Fruit fly (Drosophila melanogaster) whole organism, embryonic: ENCODE measurements around the gene CG6830.

Experiments
- CG10209 ChIP-seq: fragments of 200-800 bp; sonication (Bioruptor generic); optimal IDR thresholded peaks from 3 replicates; lab custom pipeline; 2017; ENCODE audit warnings: missing biosample characterization, mild to moderate bottlenecking, missing genetic modification characterization, missing genetic modification reagents
- CG11247 ChIP-seq: fragments of 200-800 bp; sonication (Bioruptor generic); IDR thresholded peaks from 2 replicates; pipeline ENCODE4 v1.3.6; 2022; ENCODE audit warnings: missing biosample characterization, missing genetic modification characterization
- CG12104 ChIP-seq: fragments of 200-800 bp; sonication (Bioruptor generic); optimal IDR thresholded peaks from 3 replicates; lab custom pipeline; 2016; ENCODE audit warnings: missing biosample characterization, missing genetic modification characterization
- CG12155 ChIP-seq: fragments of 200-800 bp; sonication (Bioruptor generic); optimal IDR thresholded peaks from 3 replicates; lab custom pipeline; 2016; ENCODE audit warnings: missing biosample characterization, missing genetic modification characterization
- CG12744 ChIP-seq: fragments of 200-800 bp; sonication (Bioruptor generic); optimal IDR thresholded peaks from 2 replicates; lab custom pipeline; 2016; ENCODE audit warnings: missing biosample characterization, missing genetic modification characterization
- CG13287 ChIP-seq: fragments of 200-800 bp; sonication (Bioruptor generic); IDR thresholded peaks from 2 replicates; pipeline ENCODE4 v1.3.6; 2022; ENCODE audit warnings: missing biosample characterization, missing genetic modification characterization; ENCODE audit not compliant: partially characterized antibody
- CG14050 ChIP-seq: fragments of 200-800 bp; sonication (Bioruptor generic); IDR thresholded peaks from 3 replicates; pipeline ENCODE4 v1.3.6; 2022; ENCODE audit warnings: missing biosample characterization, missing genetic modification characterization
- CG1647 ChIP-seq: fragments of 200-800 bp; sonication (Bioruptor generic); optimal IDR thresholded peaks from 3 replicates; lab custom pipeline; 2016; ENCODE audit warnings: missing biosample characterization, missing genetic modification characterization
- CG17186 ChIP-seq: fragments of 200-800 bp; sonication (Bioruptor generic); optimal IDR thresholded peaks from 3 replicates; lab custom pipeline; 2017; ENCODE audit warnings: missing biosample characterization, missing genetic modification reagents, missing genetic modification characterization
- CG17829 ChIP-seq: fragments of 200-800 bp; optimal IDR thresholded peaks from 2 replicates; lab custom pipeline; 2019; ENCODE audit warnings: missing biosample characterization, mild to moderate bottlenecking, missing genetic modification characterization, moderate library complexity
- CG2120 ChIP-seq: fragments of 200-800 bp; sonication (Bioruptor generic); optimal IDR thresholded peaks from 3 replicates; lab custom pipeline; 2016; ENCODE audit warnings: missing biosample characterization, missing genetic modification characterization
- CG2199 ChIP-seq: fragments of 200-800 bp; sonication (Bioruptor generic); IDR thresholded peaks from 3 replicates; pipeline ENCODE4 v1.3.6; 2022; ENCODE audit warnings: missing biosample characterization, missing genetic modification characterization
- CG30431 ChIP-seq: fragments of 200-800 bp; sonication (Bioruptor generic); optimal IDR thresholded peaks from 2 replicates; lab custom pipeline; 2017; ENCODE audit warnings: missing biosample characterization, missing genetic modification characterization
- CG31441 ChIP-seq: fragments of 200-800 bp; sonication (Bioruptor generic); IDR thresholded peaks from 2 replicates; pipeline ENCODE4 v1.3.6; 2022; ENCODE audit warnings: missing biosample characterization, missing genetic modification characterization
- CG32767 ChIP-seq: fragments of 200-800 bp; sonication (Bioruptor generic); IDR thresholded peaks from 2 replicates; pipeline ENCODE4 v1.3.6; 2022; ENCODE audit warnings: missing biosample characterization, missing genetic modification characterization
- CG3407 ChIP-seq: fragments of 200-800 bp; sonication (Bioruptor generic); optimal IDR thresholded peaks from 2 replicates; lab custom pipeline; 2018; ENCODE audit warnings: missing biosample characterization, mild to moderate bottlenecking, missing genetic modification characterization
- CG3847 ChIP-seq: fragments of 200-800 bp; sonication (Bioruptor generic); IDR thresholded peaks from 2 replicates; pipeline ENCODE4 v1.3.6; 2022; ENCODE audit warnings: missing biosample characterization, missing genetic modification characterization
- CG4404 ChIP-seq: fragments of 200-800 bp; sonication (Bioruptor generic); IDR thresholded peaks from 2 replicates; pipeline ENCODE4 v1.3.6; 2022; ENCODE audit warnings: missing biosample characterization, missing genetic modification characterization
- CG6254 ChIP-seq: fragments of 200-800 bp; sonication (Bioruptor generic); optimal IDR thresholded peaks from 3 replicates; lab custom pipeline; 2017; ENCODE audit warnings: mild to moderate bottlenecking, missing biosample characterization, missing genetic modification reagents, missing genetic modification characterization
- CG7357 ChIP-seq: fragments of 200-800 bp; sonication (Bioruptor generic); IDR thresholded peaks from 3 replicates; pipeline ENCODE4 v1.3.6; 2022; ENCODE audit warnings: missing biosample characterization, missing genetic modification characterization
- CG9215 ChIP-seq: fragments of 200-800 bp; sonication (Bioruptor generic); IDR thresholded peaks from 2 replicates; pipeline ENCODE4 v1.3.6; 2022; ENCODE audit warnings: missing biosample characterization, missing genetic modification characterization
- CG9797 ChIP-seq: fragments of 200-800 bp; sonication (Bioruptor generic); optimal IDR thresholded peaks from 3 replicates; lab custom pipeline; 2018; ENCODE audit warnings: missing biosample characterization, mild to moderate bottlenecking, missing genetic modification characterization
- Camta ChIP-seq: fragments of 200-800 bp; sonication (Bioruptor generic); optimal IDR thresholded peaks from 2 replicates; lab custom pipeline; 2016; ENCODE audit warnings: missing biosample characterization, missing genetic modification characterization
- D19B ChIP-seq: fragments of 200-800 bp; sonication (Bioruptor generic); optimal IDR thresholded peaks from 2 replicates; lab custom pipeline; 2017; ENCODE audit warnings: missing biosample characterization, mild to moderate bottlenecking, missing genetic modification characterization
- Ets65A ChIP-seq: fragments of 200-800 bp; sonication (Bioruptor generic); peaks from one replicate; lab custom pipeline; 2016; ENCODE audit warnings: missing biosample characterization, missing genetic modification characterization
- Ets97D ChIP-seq: fragments of 200-800 bp; sonication (Bioruptor generic); optimal IDR thresholded peaks from 3 replicates; lab custom pipeline; 2016; ENCODE audit warnings: missing biosample characterization, missing genetic modification characterization
- Neu2 ChIP-seq: fragments of 200-800 bp; sonication (Bioruptor generic); optimal IDR thresholded peaks from 3 replicates; lab custom pipeline; 2016; ENCODE audit warnings: missing biosample characterization, missing genetic modification characterization, borderline replicate concordance
- Scr ChIP-seq: fragments of 200-800 bp; sonication (Bioruptor generic); IDR thresholded peaks from 2 replicates; pipeline ENCODE4 v1.3.6; 2022; ENCODE audit warnings: missing biosample characterization, missing genetic modification characterization; ENCODE audit not compliant: partially characterized antibody
- Side ChIP-seq: fragments of 200-800 bp; sonication (Bioruptor generic); optimal IDR thresholded peaks from 2 replicates; lab custom pipeline; 2016; ENCODE audit warnings: missing biosample characterization, missing genetic modification characterization
- Sin3A ChIP-seq: fragments of >200 bp; optimal IDR thresholded peaks from 2 replicates; lab custom pipeline; 2018
- Spps ChIP-seq: fragments of 200-800 bp; sonication (Bioruptor generic); optimal IDR thresholded peaks from 2 replicates; lab custom pipeline; 2018; ENCODE audit warnings: missing biosample characterization, mild to moderate bottlenecking, missing genetic modification characterization
- Stat92E ChIP-seq, 3 experiments: fragments of >200 bp in 2 of 3; fragments of 200-800 bp in 1 of 3; sonication (Bioruptor generic) in 1 of 3; optimal IDR thresholded peaks; 2 replicates each; lab custom pipeline; 2017 to 2019; ENCODE audit warnings: missing biosample characterization in 3 of 3, missing genetic modification characterization in 3 of 3, mild to moderate bottlenecking in 1 of 3, moderate library complexity in 1 of 3
- aop ChIP-seq: fragments of 200-800 bp; sonication (Bioruptor generic); IDR thresholded peaks from 2 replicates; pipeline ENCODE4 v1.3.6; 2022; ENCODE audit warnings: missing biosample characterization, missing genetic modification characterization
- danr ChIP-seq: fragments of 200-800 bp; sonication (Bioruptor generic); IDR thresholded peaks from 2 replicates; pipeline ENCODE4 v1.3.6; 2022; ENCODE audit warnings: missing biosample characterization, missing genetic modification characterization
- dmrt99B ChIP-seq: fragments of 200-800 bp; sonication (Bioruptor generic); optimal IDR thresholded peaks from 2 replicates; lab custom pipeline; 2018; ENCODE audit warnings: missing biosample characterization, mild to moderate bottlenecking, missing genetic modification characterization, moderate library complexity
- grau ChIP-seq: fragments of 200-800 bp; optimal IDR thresholded peaks from 3 replicates; lab custom pipeline; 2019; ENCODE audit warnings: missing biosample characterization, mild to moderate bottlenecking, missing genetic modification characterization, moderate library complexity
- grn ChIP-seq: fragments of 200-800 bp; sonication (Bioruptor generic); optimal IDR thresholded peaks from 3 replicates; lab custom pipeline; 2017; ENCODE audit warnings: missing biosample characterization, missing genetic modification characterization
- jigr1 ChIP-seq: fragments of 200-800 bp; sonication (Bioruptor generic); IDR thresholded peaks from 3 replicates; pipeline ENCODE4 v1.3.6; 2022; ENCODE audit warnings: missing biosample characterization, missing genetic modification characterization
- knrl ChIP-seq: fragments of 200-800 bp; sonication (Bioruptor generic); IDR thresholded peaks from 3 replicates; pipeline ENCODE4 v1.3.6; 2022; ENCODE audit warnings: missing biosample characterization, missing genetic modification characterization; ENCODE audit not compliant: partially characterized antibody
- lmd ChIP-seq: fragments of 200-800 bp; sonication (Bioruptor generic); IDR thresholded peaks from 2 replicates; pipeline ENCODE4 v1.3.6; 2022; ENCODE audit warnings: missing biosample characterization, missing genetic modification characterization
- maf-S ChIP-seq: fragments of 200-800 bp; sonication (Bioruptor generic); optimal IDR thresholded peaks from 2 replicates; lab custom pipeline; 2016; ENCODE audit warnings: missing biosample characterization, missing genetic modification characterization
- odd ChIP-seq: fragments of 200-800 bp; sonication (Bioruptor generic); optimal IDR thresholded peaks from 2 replicates; lab custom pipeline; 2017; ENCODE audit warnings: missing biosample characterization, mild to moderate bottlenecking, missing genetic modification characterization
- pita ChIP-seq: fragments of 200-800 bp; sonication (Bioruptor generic); optimal IDR thresholded peaks from 2 replicates; lab custom pipeline; 2017; ENCODE audit warnings: missing biosample characterization, mild to moderate bottlenecking, missing genetic modification characterization
- pnt ChIP-seq: fragments of 200-800 bp; sonication (Bioruptor generic); optimal IDR thresholded peaks from 3 replicates; lab custom pipeline; 2016; ENCODE audit warnings: missing biosample characterization, missing genetic modification characterization
- sc ChIP-seq, 3 experiments: fragments of >200 bp in 2 of 3; fragments of 200-800 bp in 1 of 3; sonication (Bioruptor generic) in 1 of 3; optimal IDR thresholded peaks; 2 replicates in 2 of 3; 3 replicates in 1 of 3; lab custom pipeline; 2017; ENCODE audit warnings: mild to moderate bottlenecking in 1 of 3, missing biosample characterization in 1 of 3, missing genetic modification characterization in 1 of 3, missing genetic modification reagents in 1 of 3
- scrt ChIP-seq: fragments of 200-800 bp; sonication (Bioruptor generic); optimal IDR thresholded peaks from 2 replicates; lab custom pipeline; 2018; ENCODE audit warnings: missing biosample characterization, mild to moderate bottlenecking, missing genetic modification characterization, moderate library complexity
- sna ChIP-seq: fragments of 200-800 bp; sonication (Bioruptor generic); IDR thresholded peaks from 2 replicates; pipeline ENCODE4 v1.3.6; 2022; ENCODE audit warnings: missing biosample characterization, missing genetic modification characterization; ENCODE audit not compliant: partially characterized antibody
- tll ChIP-seq, 2 experiments: fragments of 200-800 bp in 1 of 2; fragments of >200 bp in 1 of 2; sonication (Bioruptor generic) in 1 of 2; optimal IDR thresholded peaks; 2 replicates each; lab custom pipeline; 2017 to 2019; ENCODE audit warnings: missing biosample characterization in 2 of 2, missing genetic modification characterization in 2 of 2, mild to moderate bottlenecking in 1 of 2, moderate library complexity in 1 of 2
- ttk ChIP-seq: fragments of 200-800 bp; sonication (Bioruptor generic); IDR thresholded peaks from 2 replicates; pipeline ENCODE4 v2.1.2; 2022; ENCODE audit warnings: missing biosample characterization, missing genetic modification characterization
- vnd ChIP-seq: fragments of 200-800 bp; sonication (Bioruptor generic); IDR thresholded peaks from 3 replicates; pipeline ENCODE4 v1.3.6; 2022; ENCODE audit warnings: missing biosample characterization, missing genetic modification characterization; ENCODE audit not compliant: partially characterized antibody

The CG6830 gene

DNA sequence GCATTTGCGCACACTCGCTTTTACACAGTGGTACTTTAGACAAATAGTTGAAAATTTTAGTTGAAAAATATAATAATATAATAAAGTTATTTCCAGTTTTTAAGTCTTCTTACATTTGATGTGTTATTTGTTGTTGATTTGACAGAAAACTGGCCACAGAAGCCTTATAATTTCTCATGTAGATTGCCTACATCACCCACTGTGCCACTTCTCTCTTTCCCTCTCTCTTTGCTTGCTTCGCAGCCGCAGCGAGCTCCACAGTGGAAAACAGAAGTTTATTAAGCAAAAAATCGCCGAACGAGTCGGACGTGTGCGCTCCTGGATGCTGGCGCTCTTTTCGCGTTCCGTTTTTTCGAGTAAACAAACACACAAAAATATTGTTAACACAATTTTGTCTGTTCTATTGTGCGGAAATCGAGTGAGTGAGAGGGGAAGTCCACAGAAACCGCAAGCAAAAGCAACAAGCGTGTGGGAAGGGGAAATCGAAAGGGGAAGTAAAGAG, 28.2 kb downstream of the CG6830 start, which contains the start of gene CG42327 (continued):
- TF ChIP-seq CG11247 (GFP tag; lab: Robert Waterston, UW): peak; percentile 91
- peak; percentile 94 for TF ChIP-seq Spps (tag; lab: Kevin White, UChicago)
- TF ChIP-seq Sin3A: no peak
- peak; percentile 95 for TF ChIP-seq CG30431 (GFP tag; lab: Kevin White, UChicago)
- peak; percentile 68 for TF ChIP-seq D19B (GFP tag; lab: Kevin White, UChicago)
- peak; percentile 31 for TF ChIP-seq CG9797
- TF ChIP-seq CG2199 (GFP tag; lab: Robert Waterston, UW): peak; percentile 84
- TF ChIP-seq Ets97D: peak; percentile 45
- TF ChIP-seq odd (GFP tag; lab: Kevin White, UChicago): peak; percentile 90
- peak; percentile 85 for TF ChIP-seq CG12155 (GFP tag; lab: Kevin White, UChicago)
- 0 out of 2 replicates have a peak, but pooled peaks have one; percentile 47 for TF ChIP-seq Scr (GFP tag; lab: Robert Waterston, UW)
- no peak for TF ChIP-seq sc (optimal IDR thresholded peaks at IDR 0.05; lab: Kevin White, UChicago)
- peak; percentile 95 for TF ChIP-seq sc (GFP tag; optimal IDR thresholded peaks at IDR 0.05; lab: Kevin White, UChicago)
- TF ChIP-seq CG2120: peak; percentile 82
- peak; percentile 86 for TF ChIP-seq scrt
- peak in 1 of 3 experiments; percentile 77 for TF ChIP-seq Stat92E (GFP tag; optimal IDR thresholded peaks at IDR 0.05; lab: Kevin White, UChicago)
- peak; percentile 87 for TF ChIP-seq danr (GFP tag; lab: Robert Waterston, UW)
- TF ChIP-seq lmd (GFP tag; lab: Robert Waterston, UW): peak; percentile 94
- peak; percentile 64 for TF ChIP-seq CG1647 (GFP tag; lab: Kevin White, UChicago)
- no peak for TF ChIP-seq pita (GFP tag; lab: Kevin White, UChicago)
- TF ChIP-seq CG32767 (GFP tag; lab: Robert Waterston, UW): peak; percentile 94
- TF ChIP-seq CG31441: peak; percentile 98
- peak; percentile 91 for TF ChIP-seq grau
- TF ChIP-seq Side (GFP tag; lab: Kevin White, UChicago): peak; percentile 79
- peak; percentile 95 for TF ChIP-seq CG3407 (GFP tag; lab: Kevin White, UChicago)
- TF ChIP-seq CG14050 (GFP tag; lab: Robert Waterston, UW): peak; percentile 94
- TF ChIP-seq pnt (GFP tag; lab: Kevin White, UChicago): peak; percentile 77
- peak; percentile 61; the same call in 1 of the 2 replicates for TF ChIP-seq aop (GFP tag; lab: Robert Waterston, UW)
- peak; percentile 74; the same call in 2 of the 3 replicates for TF ChIP-seq jigr1 (GFP tag; lab: Robert Waterston, UW)
- TF ChIP-seq sna (GFP tag; lab: Robert Waterston, UW): peak; percentile 64
- peak; percentile 96 for TF ChIP-seq dmrt99B
- TF ChIP-seq knrl (GFP tag; lab: Robert Waterston, UW): no peak; the same call in 2 of the 3 replicates
- TF ChIP-seq CG12104: peak; percentile 79
- TF ChIP-seq maf-S: peak; percentile 54
- TF ChIP-seq CG6254: peak; percentile 95
- peak; percentile 77; the same call in 2 of the 3 replicates for TF ChIP-seq CG7357 (GFP tag; lab: Robert Waterston, UW)
- TF ChIP-seq CG17829 (tag; lab: Kevin White, UChicago): peak; percentile 96
- peak; percentile 73 for TF ChIP-seq CG9215
- peak; percentile 95 for TF ChIP-seq CG10209 (GFP tag; lab: Kevin White, UChicago)
- TF ChIP-seq CG3847 (GFP tag; lab: Robert Waterston, UW): peak; percentile 87
- no peak for TF ChIP-seq Neu2 (GFP tag; lab: Kevin White, UChicago)
- TF ChIP-seq Camta (GFP tag; lab: Kevin White, UChicago): peak; percentile 87
- TF ChIP-seq CG17186 (GFP tag; lab: Kevin White, UChicago): peak; percentile 78
- TF ChIP-seq Ets65A (GFP tag; lab: Kevin White, UChicago): peak; percentile 89
- TF ChIP-seq tll (GFP tag; optimal IDR thresholded peaks at IDR 0.05; lab: Kevin White, UChicago): no peak
- TF ChIP-seq CG13287 (GFP tag; lab: Robert Waterston, UW): peak; percentile 59
- TF ChIP-seq CG12744 (GFP tag; lab: Kevin White, UChicago): peak; percentile 66
- no peak for TF ChIP-seq grn (GFP tag; lab: Kevin White, UChicago)
- no peak for TF ChIP-seq vnd (GFP tag; lab: Robert Waterston, UW)
- peak; percentile 93 for TF ChIP-seq ttk (GFP tag; lab: Robert Waterston, UW)
- TF ChIP-seq CG4404 (GFP tag; lab: Robert Waterston, UW): peak; percentile 88
